Worm (Caenorhabditis elegans) whole organism, early embryonic: ENCODE data around the gene cutl-29.

ENCODE experiments used
- F13C5.2 ChIP-seq: sonication (generic microtip); optimal IDR thresholded peaks from 2 replicates; lab custom pipeline; 2017; ENCODE audit warnings: mild to moderate bottlenecking, missing genetic modification characterization, inconsistent platforms, missing compliant biosample characterization
- ama-1 ChIP-seq: fragments of 150-350 bp; optimal IDR thresholded peaks from 2 replicates; lab custom pipeline; 2014
- ceh-36 ChIP-seq: sonication (generic microtip); optimal IDR thresholded peaks from 2 replicates; lab custom pipeline; 2016; ENCODE audit warnings: missing genetic modification characterization, inconsistent platforms, missing compliant biosample characterization
- flt-1 ChIP-seq: fragments of 200-800 bp; sonication (Bioruptor generic); IDR thresholded peaks from 2 replicates; pipeline ENCODE4 v1.3.6; 2022; ENCODE audit warnings: missing genetic modification characterization, missing compliant biosample characterization
- hmbx-1 ChIP-seq: sonication (generic microtip); optimal IDR thresholded peaks from 2 replicates; lab custom pipeline; 2016; ENCODE audit warnings: mild to moderate bottlenecking, missing genetic modification characterization, missing compliant biosample characterization
- hmg-4 ChIP-seq: fragments of 200-800 bp; sonication (Bioruptor generic); optimal IDR thresholded peaks from 2 replicates; lab custom pipeline; 2018; ENCODE audit warnings: mild to moderate bottlenecking, missing genetic modification characterization, missing compliant biosample characterization
- sea-1 ChIP-seq: fragments of 200-800 bp; sonication (Bioruptor generic); conservative IDR thresholded peaks from 2 replicates; pipeline ENCODE4 v1.3.6; 2022; ENCODE audit warnings: missing genetic modification characterization, missing compliant biosample characterization
- tbx-11 ChIP-seq: fragments of 200-800 bp; sonication (Bioruptor generic); IDR thresholded peaks from 2 replicates; pipeline ENCODE4 v1.3.6; 2022; ENCODE audit warnings: missing genetic modification characterization, missing compliant biosample characterization
- tbx-37 ChIP-seq: fragments of 200-800 bp; sonication (Bioruptor generic); conservative IDR thresholded peaks from 2 replicates; pipeline ENCODE4 v1.3.6; 2022; ENCODE audit warnings: missing genetic modification reagents, missing genetic modification characterization, missing compliant biosample characterization

ce11 chrX:8243116-8243515, 27.7 kb downstream of the cutl-29 start:
- no peak for TF ChIP-seq sea-1 (GFP tag; lab: Robert Waterston, UW)
- TF ChIP-seq hmg-4 (GFP tag; lab: Kevin White, UChicago), result no peak
- TF ChIP-seq ama-1 (lab: Kevin White, UChicago), result no peak
- no peak for TF ChIP-seq flt-1 (GFP tag; lab: Robert Waterston, UW)
- no peak for TF ChIP-seq F13C5.2 (tag; lab: Kevin White, UChicago)
- TF ChIP-seq hmbx-1 (tag; lab: Kevin White, UChicago), result no peak
- no peak for TF ChIP-seq ceh-36
- no peak for TF ChIP-seq tbx-37 (GFP tag; lab: Robert Waterston, UW)
- TF ChIP-seq tbx-11 (GFP tag; lab: Robert Waterston, UW), result no peak
